Fruit fly (Drosophila melanogaster): ENCODE measurements around the gene CG5111.

The CG5111 gene

dm6 chr3R:25515450-25516288, 9.6 kb downstream of the CG5111 start, which contains the start of gene msi (continued):
- TF ChIP-seq pb (GFP tag; optimal IDR thresholded peaks at IDR 0.05) (peak; percentile 81), Med (GFP tag) (peak; percentile 97), Ssrp (tag; optimal IDR thresholded peaks at IDR 0.05) (peak; percentile 100), CG9876 (GFP tag; optimal IDR thresholded peaks at IDR 0.05) (no peak), lov (optimal IDR thresholded peaks at IDR 0.05) (no peak), lov (GFP tag; IDR thresholded peaks at IDR 0.05) (peak; percentile 98), Fer1 (GFP tag; optimal IDR thresholded peaks at IDR 0.05) (peak; percentile 99), br (optimal IDR thresholded peaks at IDR 0.05) (no peak), CG18599 (GFP tag; optimal IDR thresholded peaks at IDR 0.05) (peak; percentile 99), tna (GFP tag; IDR thresholded peaks at IDR 0.05; ENCODE audit: partially characterized antibody) (peak; percentile 55; the same call in 1 of the 2 replicates), Sry-δ (GFP tag; optimal IDR thresholded peaks at IDR 0.05) (peak; percentile 18), CG14710 (tag; optimal IDR thresholded peaks at IDR 0.05) (peak; percentile 98), CG14050 (GFP tag; IDR thresholded peaks at IDR 0.05) (peak; percentile 97), CG16813 (GFP tag; IDR thresholded peaks at IDR 0.05; ENCODE audit: partially characterized antibody) (no peak), vnd (GFP tag; IDR thresholded peaks at IDR 0.05; ENCODE audit: partially characterized antibody) (no peak), CG13123 (GFP tag; optimal IDR thresholded peaks at IDR 0.05) (peak; percentile 93), CG4730 (GFP tag; IDR thresholded peaks at IDR 0.05) (peak; percentile 98), C15 (GFP tag; IDR thresholded peaks at IDR 0.05) (peak; percentile 97), unpg (GFP tag; optimal IDR thresholded peaks at IDR 0.05) (peak; percentile 99), Hey (tag; optimal IDR thresholded peaks at IDR 0.05) (no peak), Fer2 (tag; optimal IDR thresholded peaks at IDR 0.05) (peak; percentile 97), ATbp (GFP tag; optimal IDR thresholded peaks at IDR 0.05) (peak; percentile 99), CG6272 (GFP tag; IDR thresholded peaks at IDR 0.05) (peak; percentile 99), hth (optimal IDR thresholded peaks at IDR 0.05) (no peak), D19A (tag; optimal IDR thresholded peaks at IDR 0.05) (peak; percentile 98), CG30020 (tag; optimal IDR thresholded peaks at IDR 0.05) (peak; percentile 91), trem (tag; optimal IDR thresholded peaks at IDR 0.05) (peak; percentile 97), Jarid2 (GFP tag; optimal IDR thresholded peaks at IDR 0.05) (peak; percentile 98), chif (GFP tag; optimal IDR thresholded peaks at IDR 0.05) (peak; percentile 15 to 84), Sox102F (GFP tag; optimal IDR thresholded peaks at IDR 0.05) (peak; percentile 100), CG1792 (GFP tag; optimal IDR thresholded peaks at IDR 0.05) (peak; percentile 56), CG4328 (GFP tag; optimal IDR thresholded peaks at IDR 0.05) (peak; percentile 94), aop (GFP tag; IDR thresholded peaks at IDR 0.05) (peak; percentile 100), Nf-YC (tag; optimal IDR thresholded peaks at IDR 0.05) (peak; percentile 92), CG30431 (GFP tag; optimal IDR thresholded peaks at IDR 0.05) (peak; percentile 93), fd64A (GFP tag; optimal IDR thresholded peaks at IDR 0.05) (peak; percentile 88), CG6854 (GFP tag; optimal IDR thresholded peaks at IDR 0.05) (peak; percentile 98), CG18476 (GFP tag; optimal IDR thresholded peaks at IDR 0.05) (peak; percentile 94), stc (GFP tag; IDR thresholded peaks at IDR 0.05) (peak; percentile 99), CG17568 (GFP tag; optimal IDR thresholded peaks at IDR 0.05) (peak; percentile 92), Stat92E (GFP tag; optimal IDR thresholded peaks at IDR 0.05) (peak in 1 of 3 experiments; percentile 99), Nf-YB (GFP tag; optimal IDR thresholded peaks at IDR 0.05) (peak; percentile 92), mld (GFP tag; IDR thresholded peaks at IDR 0.05; ENCODE audit: partially characterized antibody) (no peak), Oaz (GFP tag; IDR thresholded peaks at IDR 0.05) (peak; percentile 96), bowl (GFP tag; IDR thresholded peaks at IDR 0.05) (peak; percentile 96), CG2889 (GFP tag; IDR thresholded peaks at IDR 0.05) (peak; percentile 98), CG12155 (GFP tag; optimal IDR thresholded peaks at IDR 0.05) (peak; percentile 96), chm (GFP tag; IDR thresholded peaks at IDR 0.05) (peak; percentile 95), bab2 (GFP tag; optimal IDR thresholded peaks at IDR 0.05) (peak; percentile 81)

All from whole organism, embryonic.